Worm (Caenorhabditis elegans): ENCODE results near the gene nspc-18.
A peak's percentile ranks its signal among the peaks of the same experiment; 100 is the strongest.

Gene nspc-18

ce11 chrX:14513462-14513861 is 14.0 kb downstream of the nspc-18 start:
- TF ChIP-seq pha-4 (tag; optimal IDR thresholded peaks at IDR 0.05) (no peak), unc-120 (tag; optimal IDR thresholded peaks at IDR 0.05; ENCODE audit: poor library complexity, severe bottlenecking) (peak; percentile 4), nhr-28 (tag; optimal IDR thresholded peaks at IDR 0.05) (no peak), ces-1 (GFP tag; optimal IDR thresholded peaks at IDR 0.05) (peak; percentile 93), ceh-83 (GFP tag; optimal IDR thresholded peaks at IDR 0.05) (no peak), lsy-2 (tag; optimal IDR thresholded peaks at IDR 0.05) (no peak), unc-39 (tag; optimal IDR thresholded peaks at IDR 0.05) (no peak), mab-5 (tag; optimal IDR thresholded peaks at IDR 0.05) (no peak), unc-62 (GFP tag; optimal IDR thresholded peaks at IDR 0.05) (no peak), mep-1 (tag; optimal IDR thresholded peaks at IDR 0.05) (peak; percentile 8)

- TF ChIP-seq cnd-1 (tag; optimal IDR thresholded peaks at IDR 0.05) (no peak), ham-2 (GFP tag; optimal IDR thresholded peaks at IDR 0.05) (no peak), mab-5 (tag; optimal IDR thresholded peaks at IDR 0.05) (no peak), ces-1 (GFP tag; optimal IDR thresholded peaks at IDR 0.05) (no peak), nhr-76 (tag; optimal IDR thresholded peaks at IDR 0.05) (no peak), nhr-2 (tag; optimal IDR thresholded peaks at IDR 0.05) (no peak), ceh-39 (tag; optimal IDR thresholded peaks at IDR 0.05) (no peak), flh-1 (GFP tag; optimal IDR thresholded peaks at IDR 0.05) (no peak), unc-62 (GFP tag; optimal IDR thresholded peaks at IDR 0.05) (no peak), ztf-11 (tag; optimal IDR thresholded peaks at IDR 0.05) (no peak), unc-39 (tag; optimal IDR thresholded peaks at IDR 0.05) (no peak), ceh-83 (GFP tag; optimal IDR thresholded peaks at IDR 0.05) (no peak), elt-1 (tag; optimal IDR thresholded peaks at IDR 0.05; ENCODE audit: borderline replicate concordance, insufficient read depth) (no peak), nhr-237 (tag; optimal IDR thresholded peaks at IDR 0.05) (no peak), pha-4 (tag; optimal IDR thresholded peaks at IDR 0.05) (no peak), nhr-12 (tag; optimal IDR thresholded peaks at IDR 0.05) (no peak), lin-13 (tag; optimal IDR thresholded peaks at IDR 0.05) (no peak)
These were observed 14.6 kb downstream of the nspc-18 start, which contains the start of gene fbxa-141 for ce11 chrX:14512817-14513216. Gene fbxa-141, minus strand, starts transcription at chrX:14512917.

ce11 chrX:14510358-14510757 is 17.1 kb downstream of the nspc-18 start:
- TF ChIP-seq hlh-1 (tag; optimal IDR thresholded peaks at IDR 0.05) = no peak
- TF ChIP-seq lsy-2 (tag; optimal IDR thresholded peaks at IDR 0.05) = no peak
- TF ChIP-seq nhr-237 (tag; optimal IDR thresholded peaks at IDR 0.05) = no peak
- TF ChIP-seq ceh-43 (GFP tag; optimal IDR thresholded peaks at IDR 0.05) = no peak
- no peak for TF ChIP-seq nhr-76 (tag; optimal IDR thresholded peaks at IDR 0.05)
- TF ChIP-seq mab-5 (tag; optimal IDR thresholded peaks at IDR 0.05) = no peak
- TF ChIP-seq zip-8 (tag; optimal IDR thresholded peaks at IDR 0.05) = no peak
- TF ChIP-seq blmp-1 (tag; optimal IDR thresholded peaks at IDR 0.05) = no peak
- TF ChIP-seq sptf-1 (tag; optimal IDR thresholded peaks at IDR 0.05) = no peak
- TF ChIP-seq nhr-28 (tag; optimal IDR thresholded peaks at IDR 0.05) = no peak

- TF ChIP-seq ztf-11 (tag; optimal IDR thresholded peaks at IDR 0.05) = no peak
- TF ChIP-seq unc-120 (tag; optimal IDR thresholded peaks at IDR 0.05; ENCODE audit: poor library complexity, severe bottlenecking) = peak; percentile 43
- peak; percentile 83 for TF ChIP-seq unc-62 (GFP tag; optimal IDR thresholded peaks at IDR 0.05)
- peak; percentile 32 for TF ChIP-seq ham-2 (GFP tag; optimal IDR thresholded peaks at IDR 0.05)
These were observed 18.6 kb downstream of the nspc-18 start for ce11 chrX:14508823-14509259.

DNA sequence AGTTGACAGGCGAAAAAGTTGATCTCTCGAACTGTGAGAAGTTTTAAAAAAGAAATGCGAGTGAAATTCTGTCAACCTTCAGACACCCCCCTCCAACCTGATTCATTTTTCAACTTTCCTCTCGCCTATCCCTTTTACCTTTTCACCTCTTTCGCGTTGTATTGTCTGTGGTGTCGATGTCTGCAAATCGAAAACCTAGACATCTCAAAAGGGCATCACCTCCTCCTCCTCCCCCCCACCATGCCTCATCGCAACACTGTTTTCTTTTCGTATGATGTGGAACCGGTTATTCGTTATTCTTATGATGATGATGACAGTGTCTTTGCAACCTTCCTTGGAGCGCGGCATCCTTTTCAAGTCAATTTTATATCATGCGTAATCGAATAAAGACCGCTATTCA is 19.5 kb downstream of the nspc-18 start:
- TF ChIP-seq ces-1 (GFP tag; optimal IDR thresholded peaks at IDR 0.05) = no peak
- TF ChIP-seq snpc-4 (tag; optimal IDR thresholded peaks at IDR 0.05) = no peak
- TF ChIP-seq ceh-83 (GFP tag; optimal IDR thresholded peaks at IDR 0.05) = no peak
- no peak for TF ChIP-seq nhr-28 (tag; optimal IDR thresholded peaks at IDR 0.05)
- no peak for TF ChIP-seq unc-120 (tag; optimal IDR thresholded peaks at IDR 0.05; ENCODE audit: poor library complexity, severe bottlenecking)
- TF ChIP-seq nhr-2 (tag; optimal IDR thresholded peaks at IDR 0.05) = no peak
- TF ChIP-seq ceh-39 (tag; optimal IDR thresholded peaks at IDR 0.05) = no peak
- no peak for TF ChIP-seq bed-3 (GFP tag; optimal IDR thresholded peaks at IDR 0.05)
- TF ChIP-seq pha-4 (tag; optimal IDR thresholded peaks at IDR 0.05) = no peak
- no peak for TF ChIP-seq elt-3 (tag; optimal IDR thresholded peaks at IDR 0.05)
- TF ChIP-seq nhr-12 (tag; optimal IDR thresholded peaks at IDR 0.05) = no peak
- TF ChIP-seq unc-62 (GFP tag; optimal IDR thresholded peaks at IDR 0.05) = no peak
- no peak for TF ChIP-seq elt-1 (tag; optimal IDR thresholded peaks at IDR 0.05; ENCODE audit: borderline replicate concordance, insufficient read depth)
- TF ChIP-seq drap-1 (GFP tag; optimal IDR thresholded peaks at IDR 0.05) = no peak

All from whole organism, mixed stage, embryonic.